Fruit fly (Drosophila melanogaster): Measurements from ENCODE around the gene CG31109.

- no peak for TF ChIP-seq h (optimal IDR thresholded peaks at IDR 0.05)
- TF ChIP-seq psq (optimal IDR thresholded peaks at IDR 0.05), result no peak
- TF ChIP-seq ttk (optimal IDR thresholded peaks at IDR 0.05), result no peak
- no peak for TF ChIP-seq Myc (optimal IDR thresholded peaks at IDR 0.05)
- TF ChIP-seq insv (optimal IDR thresholded peaks at IDR 0.05), result no peak
Measured at dm6 chr3R:25066856-25067255, 12.4 kb upstream of the CG31109 start.
